Worm (Caenorhabditis elegans): Measurements from ENCODE around the gene nlp-56.
A peak's percentile ranks its signal among the peaks of the same experiment; 100 is the strongest.

The nlp-56 gene

DNA sequence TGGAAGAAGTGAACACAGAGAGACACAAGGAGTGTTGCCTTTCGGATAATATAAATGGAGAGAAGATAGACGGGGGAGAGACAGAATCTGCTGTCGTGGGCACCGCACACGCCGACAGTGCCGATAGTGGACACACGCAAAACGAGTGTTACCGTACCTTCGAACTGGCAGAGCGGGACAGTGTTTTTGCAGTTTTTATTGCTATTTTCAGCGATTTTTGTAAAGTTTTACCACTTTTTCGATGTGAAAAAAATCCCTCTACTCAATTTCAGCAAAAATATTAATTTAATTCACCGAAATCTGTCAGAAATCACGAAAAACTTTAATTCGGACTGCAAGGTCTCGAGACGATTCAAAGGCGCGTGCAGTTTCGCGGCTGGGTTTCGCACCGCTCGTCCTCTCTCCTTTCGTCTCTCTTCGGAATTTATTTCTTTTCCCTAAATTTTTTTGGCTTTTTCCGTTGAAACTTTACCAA, 40.4 kb upstream of the nlp-56 start, which contains the start of gene sec-61.A:
TSS of gene sec-61.A (minus strand) at position 387 of the 475 bp plus-strand sequence.
- TF ChIP-seq mab-5 (tag; optimal IDR thresholded peaks at IDR 0.05) (peak; percentile 47), nhr-10 (tag; optimal IDR thresholded peaks at IDR 0.05) (peak; percentile 17), nhr-11 (tag; optimal IDR thresholded peaks at IDR 0.05) (no peak), nhr-237 (tag; optimal IDR thresholded peaks at IDR 0.05) (peak; percentile 16), nhr-77 (tag; optimal IDR thresholded peaks at IDR 0.05) (no peak), peb-1 (tag; optimal IDR thresholded peaks at IDR 0.05) (peak; percentile 64), nhr-129 (tag; optimal IDR thresholded peaks at IDR 0.05) (peak; percentile 66), unc-55 (GFP tag; optimal IDR thresholded peaks at IDR 0.05) (peak; percentile 73), nhr-21 (tag; optimal IDR thresholded peaks at IDR 0.05) (peak; percentile 80), ama-1 (optimal IDR thresholded peaks at IDR 0.05) (no peak), Y55F3AM.14 (GFP tag; optimal IDR thresholded peaks at IDR 0.05) (no peak), ZK546.5 (tag; optimal IDR thresholded peaks at IDR 0.05) (no peak), lin-11 (tag; optimal IDR thresholded peaks at IDR 0.05) (peak; percentile 62), crh-2 (tag; optimal IDR thresholded peaks at IDR 0.05) (peak; percentile 85), lin-13 (GFP tag; optimal IDR thresholded peaks at IDR 0.05) (peak; percentile 56), F13H6.1 (tag; optimal IDR thresholded peaks at IDR 0.05) (peak; percentile 75), sma-3 (GFP tag; optimal IDR thresholded peaks at IDR 0.05) (peak; percentile 93), ceh-16 (tag; optimal IDR thresholded peaks at IDR 0.05) (peak; percentile 43), gmeb-1 (tag; optimal IDR thresholded peaks at IDR 0.05) (peak; percentile 61), aly-2 (tag; optimal IDR thresholded peaks at IDR 0.05) (no peak), mbf-1 (tag; optimal IDR thresholded peaks at IDR 0.05) (no peak), mdl-1 (tag; optimal IDR thresholded peaks at IDR 0.05) (peak in 1 of 2 experiments; percentile 71), lsy-2 (tag; optimal IDR thresholded peaks at IDR 0.05) (peak; percentile 98 to 99), nhr-25 (tag; optimal IDR thresholded peaks at IDR 0.05) (peak; percentile 77), elt-3 (tag; optimal IDR thresholded peaks at IDR 0.05) (no peak), C34F6.9 (tag; optimal IDR thresholded peaks at IDR 0.05) (peak; percentile 81), skn-1 (tag; optimal IDR thresholded peaks at IDR 0.05) (no peak), fos-1 (tag; optimal IDR thresholded peaks at IDR 0.05) (peak; percentile 45)

ce11 chrIV:14824201-14824600, 39.7 kb upstream of the nlp-56 start:
- TF ChIP-seq nhr-237 (tag; optimal IDR thresholded peaks at IDR 0.05): no peak
- TF ChIP-seq sma-9 (GFP tag; optimal IDR thresholded peaks at IDR 0.05): no peak
- no peak for TF ChIP-seq sma-9 (tag; optimal IDR thresholded peaks at IDR 0.05)
- no peak for TF ChIP-seq mdl-1 (tag; optimal IDR thresholded peaks at IDR 0.05)
- 0 out of 2 replicates have a peak, but pooled peaks have one; percentile 62 for TF ChIP-seq ztf-1 (GFP tag; conservative IDR thresholded peaks at IDR 0.05)
- no peak for TF ChIP-seq sem-4 (tag; optimal IDR thresholded peaks at IDR 0.05)
- no peak for TF ChIP-seq lin-11 (tag; optimal IDR thresholded peaks at IDR 0.05)

- TF ChIP-seq lsy-2 (tag; optimal IDR thresholded peaks at IDR 0.05): peak in 1 of 2 experiments; percentile 48
- TF ChIP-seq crh-2 (tag; optimal IDR thresholded peaks at IDR 0.05): peak; percentile 13
- no peak for TF ChIP-seq ztf-11 (tag; optimal IDR thresholded peaks at IDR 0.05)
- no peak for TF ChIP-seq skn-1 (tag; optimal IDR thresholded peaks at IDR 0.05)
- no peak for TF ChIP-seq nhr-237 (tag; optimal IDR thresholded peaks at IDR 0.05)
- no peak for TF ChIP-seq unc-62 (GFP tag; optimal IDR thresholded peaks at IDR 0.05)
- no peak for TF ChIP-seq C34F6.9 (tag; optimal IDR thresholded peaks at IDR 0.05)
- TF ChIP-seq blmp-1 (tag; optimal IDR thresholded peaks at IDR 0.05; ENCODE audit: insufficient read depth): no peak
- TF ChIP-seq sma-9 (GFP tag; optimal IDR thresholded peaks at IDR 0.05): no peak
- TF ChIP-seq sma-9 (tag; optimal IDR thresholded peaks at IDR 0.05): no peak
- no peak for TF ChIP-seq nhr-10 (tag; optimal IDR thresholded peaks at IDR 0.05)
- TF ChIP-seq gmeb-1 (tag; optimal IDR thresholded peaks at IDR 0.05): no peak
- TF ChIP-seq mbf-1 (tag; optimal IDR thresholded peaks at IDR 0.05): no peak
- no peak for TF ChIP-seq nhr-77 (tag; optimal IDR thresholded peaks at IDR 0.05)
- TF ChIP-seq ama-1 (optimal IDR thresholded peaks at IDR 0.05): peak; percentile 11
- no peak for TF ChIP-seq elt-3 (tag; optimal IDR thresholded peaks at IDR 0.05)
- TF ChIP-seq lin-13 (GFP tag; optimal IDR thresholded peaks at IDR 0.05): peak; percentile 26
- TF ChIP-seq elt-1 (tag; optimal IDR thresholded peaks at IDR 0.05): no peak
- TF ChIP-seq unc-39 (tag; optimal IDR thresholded peaks at IDR 0.05): no peak
- no peak for TF ChIP-seq lin-39 (tag; optimal IDR thresholded peaks at IDR 0.05)
- TF ChIP-seq alr-1 (tag; optimal IDR thresholded peaks at IDR 0.05): no peak
- no peak for TF ChIP-seq ceh-16 (tag; optimal IDR thresholded peaks at IDR 0.05)
- no peak for TF ChIP-seq nhr-11 (tag; optimal IDR thresholded peaks at IDR 0.05)
- TF ChIP-seq F13H6.1 (tag; optimal IDR thresholded peaks at IDR 0.05): no peak
- TF ChIP-seq dmd-4 (tag; optimal IDR thresholded peaks at IDR 0.05): no peak
- no peak for TF ChIP-seq sem-4 (tag; optimal IDR thresholded peaks at IDR 0.05)
- no peak for TF ChIP-seq nhr-23 (tag; optimal IDR thresholded peaks at IDR 0.05)
- peak; percentile 53 for TF ChIP-seq nhr-21 (tag; optimal IDR thresholded peaks at IDR 0.05)
- TF ChIP-seq aly-2 (tag; optimal IDR thresholded peaks at IDR 0.05): no peak
- TF ChIP-seq ztf-4 (tag; optimal IDR thresholded peaks at IDR 0.05): no peak
- TF ChIP-seq snpc-4 (tag; optimal IDR thresholded peaks at IDR 0.05): no peak
- TF ChIP-seq nhr-12 (tag; optimal IDR thresholded peaks at IDR 0.05): no peak
- no peak for TF ChIP-seq ztf-1 (GFP tag; conservative IDR thresholded peaks at IDR 0.05)
- TF ChIP-seq R02D3.7 (tag; optimal IDR thresholded peaks at IDR 0.05): no peak
- no peak for TF ChIP-seq Y55F3AM.14 (GFP tag; optimal IDR thresholded peaks at IDR 0.05)
- no peak for TF ChIP-seq unc-55 (GFP tag; optimal IDR thresholded peaks at IDR 0.05)
Measured at ce11 chrIV:14822267-14822666, 37.7 kb upstream of the nlp-56 start.
